Worm (Caenorhabditis elegans): ENCODE data around the gene C30F2.2.

Gene C30F2.2

ce11 chrX:16113996-16114395 is 29.0 kb upstream of the C30F2.2 start:
- TF ChIP-seq unc-120 (tag; optimal IDR thresholded peaks at IDR 0.05; ENCODE audit: poor library complexity, severe bottlenecking) (no peak), nhr-12 (tag; optimal IDR thresholded peaks at IDR 0.05) (no peak), nhr-2 (tag; optimal IDR thresholded peaks at IDR 0.05) (no peak), zip-8 (tag; optimal IDR thresholded peaks at IDR 0.05) (no peak), blmp-1 (tag; optimal IDR thresholded peaks at IDR 0.05) (no peak), ces-1 (GFP tag; optimal IDR thresholded peaks at IDR 0.05) (no peak), sptf-1 (tag; optimal IDR thresholded peaks at IDR 0.05) (no peak), M03D4.4 (tag; optimal IDR thresholded peaks at IDR 0.05) (no peak), nhr-76 (tag; optimal IDR thresholded peaks at IDR 0.05) (no peak), snpc-4 (tag; optimal IDR thresholded peaks at IDR 0.05) (no peak), mab-5 (tag; optimal IDR thresholded peaks at IDR 0.05) (no peak), mls-2 (tag; optimal IDR thresholded peaks at IDR 0.05) (no peak), tbx-8 (GFP tag; optimal IDR thresholded peaks at IDR 0.05) (no peak), ceh-43 (GFP tag; optimal IDR thresholded peaks at IDR 0.05) (no peak), elt-1 (tag; optimal IDR thresholded peaks at IDR 0.05; ENCODE audit: borderline replicate concordance, insufficient read depth) (no peak), unc-39 (tag; optimal IDR thresholded peaks at IDR 0.05) (no peak)

- no peak for TF ChIP-seq bed-3 (GFP tag; optimal IDR thresholded peaks at IDR 0.05)
These were observed 27.9 kb upstream of the C30F2.2 start for ce11 chrX:16112923-16113322.

- TF ChIP-seq nhr-76 (tag; optimal IDR thresholded peaks at IDR 0.05): no peak
- no peak for TF ChIP-seq tbx-8 (GFP tag; optimal IDR thresholded peaks at IDR 0.05)
- TF ChIP-seq lin-32 (GFP tag; optimal IDR thresholded peaks at IDR 0.05): no peak
- TF ChIP-seq M03D4.4 (tag; optimal IDR thresholded peaks at IDR 0.05): no peak
- TF ChIP-seq cnd-1 (tag; optimal IDR thresholded peaks at IDR 0.05): no peak
- no peak for TF ChIP-seq ztf-11 (tag; optimal IDR thresholded peaks at IDR 0.05)
- no peak for TF ChIP-seq mep-1 (tag; optimal IDR thresholded peaks at IDR 0.05)
- no peak for TF ChIP-seq drap-1 (GFP tag; optimal IDR thresholded peaks at IDR 0.05)
- TF ChIP-seq nhr-12 (tag; optimal IDR thresholded peaks at IDR 0.05): no peak
- no peak for TF ChIP-seq unc-62 (GFP tag; optimal IDR thresholded peaks at IDR 0.05)
- TF ChIP-seq zip-8 (tag; optimal IDR thresholded peaks at IDR 0.05): no peak
- no peak for TF ChIP-seq ceh-83 (GFP tag; optimal IDR thresholded peaks at IDR 0.05)
- no peak for TF ChIP-seq elt-3 (tag; optimal IDR thresholded peaks at IDR 0.05)
- no peak for TF ChIP-seq nhr-2 (tag; optimal IDR thresholded peaks at IDR 0.05)
- TF ChIP-seq mab-5 (tag; optimal IDR thresholded peaks at IDR 0.05): no peak
- no peak for TF ChIP-seq lsy-2 (tag; optimal IDR thresholded peaks at IDR 0.05)
- no peak for TF ChIP-seq snpc-4 (tag; optimal IDR thresholded peaks at IDR 0.05)
- TF ChIP-seq ham-2 (GFP tag; optimal IDR thresholded peaks at IDR 0.05): no peak
These were observed 20.8 kb upstream of the C30F2.2 start for ce11 chrX:16105863-16106262.

DNA sequence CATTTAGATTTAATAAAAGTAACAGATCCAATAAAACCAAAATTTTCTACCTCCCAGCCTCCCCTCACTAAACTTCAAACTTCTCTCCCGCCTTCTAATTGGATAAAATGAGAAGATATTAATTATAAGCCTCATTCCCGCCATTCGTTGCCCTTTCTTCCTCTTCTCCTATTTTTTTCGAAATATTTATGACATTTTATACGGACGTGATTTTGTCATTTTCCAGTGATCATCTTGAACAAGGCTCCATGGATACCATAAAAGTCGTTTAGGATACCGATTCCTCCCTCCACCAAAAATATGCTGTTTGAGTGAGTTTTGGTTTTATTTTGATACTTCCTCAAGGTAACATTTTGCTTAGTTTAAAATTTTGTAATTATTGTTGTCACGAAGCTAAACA is 18.4 kb upstream of the C30F2.2 start, which contains the start of gene ZK1073.2:
ZK1073.2 (plus strand) TSS at position 301 of the 400 bp plus-strand sequence.
- TF ChIP-seq ces-1 (GFP tag; optimal IDR thresholded peaks at IDR 0.05) (no peak), nhr-237 (tag; optimal IDR thresholded peaks at IDR 0.05) (no peak), blmp-1 (tag; optimal IDR thresholded peaks at IDR 0.05) (no peak), nhr-28 (tag; optimal IDR thresholded peaks at IDR 0.05) (no peak), sptf-1 (tag; optimal IDR thresholded peaks at IDR 0.05) (no peak)

DNA sequence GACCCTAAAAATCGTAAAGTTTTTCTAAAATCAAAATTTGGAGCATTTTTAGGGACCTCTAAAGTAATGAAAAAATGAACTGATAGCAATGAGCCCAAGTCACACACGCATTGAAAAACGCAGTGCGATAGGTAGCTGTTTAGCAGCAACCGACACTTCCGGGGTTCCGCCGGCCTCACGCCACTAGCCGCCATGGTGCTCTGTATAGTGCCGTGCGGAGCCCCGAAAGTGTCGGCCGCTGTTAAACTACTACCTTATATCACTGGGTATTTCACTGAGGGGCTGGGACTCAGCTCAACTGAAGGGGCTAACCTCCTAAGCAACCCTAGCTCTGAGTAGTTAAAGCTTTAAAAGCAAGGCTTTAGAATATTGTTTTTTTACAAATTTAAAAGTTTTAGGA is 14.2 kb upstream of the C30F2.2 start:
- TF ChIP-seq ham-2 (GFP tag; optimal IDR thresholded peaks at IDR 0.05): no peak
- TF ChIP-seq nhr-2 (tag; optimal IDR thresholded peaks at IDR 0.05): no peak
- TF ChIP-seq snpc-4 (tag; optimal IDR thresholded peaks at IDR 0.05): no peak
- no peak for TF ChIP-seq zip-8 (tag; optimal IDR thresholded peaks at IDR 0.05)
- TF ChIP-seq ceh-43 (GFP tag; optimal IDR thresholded peaks at IDR 0.05): no peak
- no peak for TF ChIP-seq ces-1 (GFP tag; optimal IDR thresholded peaks at IDR 0.05)
- TF ChIP-seq tbx-8 (GFP tag; optimal IDR thresholded peaks at IDR 0.05): no peak
- no peak for TF ChIP-seq lin-32 (GFP tag; optimal IDR thresholded peaks at IDR 0.05)
- TF ChIP-seq unc-39 (tag; optimal IDR thresholded peaks at IDR 0.05): no peak
- TF ChIP-seq mab-5 (tag; optimal IDR thresholded peaks at IDR 0.05): no peak
- no peak for TF ChIP-seq pha-4 (tag; optimal IDR thresholded peaks at IDR 0.05)
- TF ChIP-seq sptf-1 (tag; optimal IDR thresholded peaks at IDR 0.05): no peak
- no peak for TF ChIP-seq hlh-1 (tag; optimal IDR thresholded peaks at IDR 0.05)
- no peak for TF ChIP-seq lsy-2 (tag; optimal IDR thresholded peaks at IDR 0.05)
- TF ChIP-seq blmp-1 (tag; optimal IDR thresholded peaks at IDR 0.05): no peak
- no peak for TF ChIP-seq elt-3 (tag; optimal IDR thresholded peaks at IDR 0.05)
- TF ChIP-seq unc-62 (GFP tag; optimal IDR thresholded peaks at IDR 0.05): no peak

All from whole organism, mixed stage, embryonic.